1 fruit fly cellular context compared by ENCODE assay signal in genomic region chr3L:3194059-3194458, dm6.
TF ChIP-seq lines count a peak whose summit lies in the region.

No protein-coding gene starts in this region.

TF ChIP-seq in whole organism, embryonic, 481 proteins besides CTCF, POLR2A, EP300 and RAD21 (continued from another document):
- TF ChIP-seq CG2199 (GFP tag; IDR thresholded peaks at IDR 0.05; lab: Robert Waterston, UW) (peak; percentile 94), CG4617 (GFP tag; optimal IDR thresholded peaks at IDR 0.05; lab: Kevin White, UChicago; ENCODE audit: borderline replicate concordance) (peak; percentile 61), CG6254 (GFP tag; optimal IDR thresholded peaks at IDR 0.05; lab: Kevin White, UChicago) (peak; percentile 93), CG15514 (GFP tag; optimal IDR thresholded peaks at IDR 0.05; lab: Kevin White, UChicago) (peak; percentile 88), CG1647 (GFP tag; optimal IDR thresholded peaks at IDR 0.05; lab: Kevin White, UChicago) (peak; percentile 72), CG4328 (GFP tag; optimal IDR thresholded peaks at IDR 0.05; lab: Kevin White, UChicago) (peak; percentile 47), pfk (GFP tag; optimal IDR thresholded peaks at IDR 0.05; lab: Kevin White, UChicago) (peak; percentile 2), amos (GFP tag; IDR thresholded peaks at IDR 0.05; lab: Robert Waterston, UW; ENCODE audit: partially characterized antibody) (no peak), hkb (optimal IDR thresholded peaks at IDR 0.05; lab: Kevin White, UChicago) (no peak), hkb (GFP tag; IDR thresholded peaks at IDR 0.05; lab: Robert Waterston, UW) (peak; percentile 97), dmrt11E (tag; optimal IDR thresholded peaks at IDR 0.05; lab: Kevin White, UChicago) (peak; percentile 93), prd (optimal IDR thresholded peaks at IDR 0.05; lab: Kevin White, UChicago) (no peak), prd (GFP tag; IDR thresholded peaks at IDR 0.05; lab: Robert Waterston, UW) (peak; percentile 97), h (optimal IDR thresholded peaks at IDR 0.05; lab: Kevin White, UChicago) (no peak), CG16815 (GFP tag; optimal IDR thresholded peaks at IDR 0.05; lab: Kevin White, UChicago) (peak; percentile 85), CG1602 (GFP tag; optimal IDR thresholded peaks at IDR 0.05; lab: Kevin White, UChicago) (peak; percentile 86), CG2889 (GFP tag; IDR thresholded peaks at IDR 0.05; lab: Robert Waterston, UW) (peak; percentile 81), CG12104 (GFP tag; optimal IDR thresholded peaks at IDR 0.05; lab: Kevin White, UChicago) (peak; percentile 89), MESR4 (GFP tag; optimal IDR thresholded peaks at IDR 0.05; lab: Kevin White, UChicago) (peak; percentile 40), CG2678 (tag; optimal IDR thresholded peaks at IDR 0.05; lab: Kevin White, UChicago) (peak; percentile 96), Spps (tag; optimal IDR thresholded peaks at IDR 0.05; lab: Kevin White, UChicago) (peak; percentile 89), fd102C (GFP tag; optimal IDR thresholded peaks at IDR 0.05; lab: Kevin White, UChicago) (peak; percentile 85), trem (tag; optimal IDR thresholded peaks at IDR 0.05; lab: Kevin White, UChicago) (peak; percentile 88), Adf1 (GFP tag; IDR thresholded peaks at IDR 0.05; lab: Robert Waterston, UW) (peak; percentile 70), cato (GFP tag; optimal IDR thresholded peaks at IDR 0.05; lab: Kevin White, UChicago; ENCODE audit: borderline replicate concordance) (peak; percentile 66), CG6854 (GFP tag; optimal IDR thresholded peaks at IDR 0.05; lab: Kevin White, UChicago) (peak; percentile 88), NK7.1 (GFP tag; optimal IDR thresholded peaks at IDR 0.05; lab: Kevin White, UChicago) (peak; percentile 46), fd96Cb (tag; optimal IDR thresholded peaks at IDR 0.05; lab: Kevin White, UChicago) (peak; percentile 96), salm (tag; optimal IDR thresholded peaks at IDR 0.05; lab: Kevin White, UChicago) (peak; percentile 90), CG4854 (GFP tag; optimal IDR thresholded peaks at IDR 0.05; lab: Kevin White, UChicago) (peak; percentile 67), CG3726 (GFP tag; IDR thresholded peaks at IDR 0.05; lab: Robert Waterston, UW) (peak; percentile 90; the same call in 2 of the 3 replicates), sim (GFP tag; IDR thresholded peaks at IDR 0.05; lab: Robert Waterston, UW) (peak; percentile 92), CG14441 (GFP tag; IDR thresholded peaks at IDR 0.05; lab: Robert Waterston, UW) (peak; percentile 94)
TF ChIP-seq in whole organism, embryonic: peak in this region for 398.
